Fruit fly (Drosophila melanogaster): Measurements from ENCODE around the gene Hml.

DNA sequence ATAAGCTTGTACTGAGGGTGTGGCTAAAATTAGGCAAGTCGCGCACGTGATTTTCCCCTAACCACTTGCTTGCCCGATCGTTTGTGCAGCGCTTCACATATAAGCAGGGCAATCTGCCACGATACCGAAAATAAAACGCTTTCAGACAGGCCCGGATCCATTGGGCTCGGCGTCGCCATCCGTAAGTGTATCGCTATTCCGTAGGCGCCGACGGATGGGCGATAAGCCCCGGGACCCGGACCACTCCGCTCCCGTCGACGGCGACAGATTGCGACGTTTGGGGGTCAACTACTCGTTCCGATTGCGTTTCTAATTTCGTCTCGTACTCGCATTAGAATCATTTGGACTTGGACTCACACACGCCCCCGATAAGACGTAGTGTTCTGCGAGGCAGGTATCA lies 16.5 kb downstream of the Hml start:
- TF ChIP-seq h (optimal IDR thresholded peaks at IDR 0.05), result no peak
- no peak for TF ChIP-seq psq (optimal IDR thresholded peaks at IDR 0.05)
- no peak for TF ChIP-seq insv (optimal IDR thresholded peaks at IDR 0.05)
- TF ChIP-seq Myc (optimal IDR thresholded peaks at IDR 0.05), result no peak
- TF ChIP-seq ttk (optimal IDR thresholded peaks at IDR 0.05), result no peak
- TF ChIP-seq Sin3A (optimal IDR thresholded peaks at IDR 0.05), result no peak
